Worm (Caenorhabditis elegans) whole organism, L1 larva: Measurements from ENCODE around the gene C35B1.8.

ENCODE experiments used
- C04F5.9 ChIP-seq: sonication (generic microtip); optimal IDR thresholded peaks from 2 replicates; lab custom pipeline; 2016; ENCODE audit warnings: missing genetic modification characterization, missing compliant biosample characterization
- F16B12.6 ChIP-seq: fragments of 150-350 bp; optimal IDR thresholded peaks from 2 replicates; lab custom pipeline; 2014; ENCODE audit warnings: missing biosample characterization, missing genetic modification characterization
- aha-1 ChIP-seq: fragments of 150-350 bp; optimal IDR thresholded peaks from 2 replicates; lab custom pipeline; 2014; ENCODE audit warnings: missing biosample characterization, missing genetic modification characterization
- alr-1 ChIP-seq: fragments of 200-800 bp; sonication (Bioruptor generic); optimal IDR thresholded peaks from 2 replicates; lab custom pipeline; 2018; ENCODE audit warnings: borderline replicate concordance, mild to moderate bottlenecking, missing genetic modification characterization, missing compliant biosample characterization
- ceh-63 ChIP-seq: fragments of 200-800 bp; sonication (Bioruptor generic); optimal IDR thresholded peaks from 2 replicates; lab custom pipeline; 2018; ENCODE audit warnings: mild to moderate bottlenecking, missing genetic modification characterization, missing compliant biosample characterization
- ceh-88 ChIP-seq: fragments of 200-800 bp; sonication (Bioruptor generic); IDR thresholded peaks from 2 replicates; pipeline ENCODE4 v1.3.6; 2022; ENCODE audit warnings: missing genetic modification characterization, missing compliant biosample characterization
- ceh-90 ChIP-seq: sonication (generic microtip); optimal IDR thresholded peaks from 2 replicates; lab custom pipeline; 2016; ENCODE audit warnings: missing genetic modification characterization, missing compliant biosample characterization
- ces-1 ChIP-seq: fragments of 150-350 bp; optimal IDR thresholded peaks from 2 replicates; lab custom pipeline; 2014; ENCODE audit warnings: missing biosample characterization, missing genetic modification reagents, missing genetic modification characterization
- dpl-1 ChIP-seq, 3 experiments: fragments of 150-350 bp in 2 of 3; sonication (generic microtip) in 1 of 3; optimal IDR thresholded peaks; 2 replicates each; lab custom pipeline; 2014 to 2017; ENCODE audit warnings: missing biosample characterization in 3 of 3, missing genetic modification characterization in 3 of 3, missing genetic modification reagents in 3 of 3
- dsc-1 ChIP-seq: sonication (generic microtip); optimal IDR thresholded peaks from 2 replicates; lab custom pipeline; 2016; ENCODE audit warnings: mild to moderate bottlenecking, missing genetic modification characterization, missing compliant biosample characterization
- elt-2 ChIP-seq: sonication (generic microtip); optimal IDR thresholded peaks from 2 replicates; lab custom pipeline; 2016; ENCODE audit warnings: missing genetic modification characterization, mild to moderate bottlenecking, inconsistent platforms, missing compliant biosample characterization, missing genetic modification reagents
- ets-5 ChIP-seq: fragments of 200-800 bp; sonication (Bioruptor generic); IDR thresholded peaks from 2 replicates; pipeline ENCODE4 v1.3.6; 2022; ENCODE audit warnings: missing genetic modification characterization, missing compliant biosample characterization
- fkh-10 ChIP-seq: sonication (generic microtip); optimal IDR thresholded peaks from 2 replicates; lab custom pipeline; 2017; ENCODE audit warnings: missing biosample characterization, missing genetic modification reagents, missing genetic modification characterization
- fkh-4 ChIP-seq: sonication (generic microtip); optimal IDR thresholded peaks from 2 replicates; lab custom pipeline; 2016; ENCODE audit warnings: missing compliant biosample characterization, missing genetic modification characterization, borderline replicate concordance
- fkh-8 ChIP-seq: sonication (generic microtip); optimal IDR thresholded peaks from 2 replicates; lab custom pipeline; 2016; ENCODE audit warnings: mild to moderate bottlenecking, missing genetic modification characterization, missing compliant biosample characterization
- grh-1 ChIP-seq: fragments of 200-800 bp; sonication (Bioruptor generic); IDR thresholded peaks from 2 replicates; pipeline ENCODE4 v1.3.6; 2022; ENCODE audit warnings: missing genetic modification reagents, missing genetic modification characterization, missing compliant biosample characterization
- hlh-17 ChIP-seq: fragments of 200-800 bp; sonication (Bioruptor generic); optimal IDR thresholded peaks from 2 replicates; lab custom pipeline; 2018; ENCODE audit warnings: missing genetic modification characterization, mild to moderate bottlenecking, missing compliant biosample characterization, moderate library complexity, borderline replicate concordance
- hlh-4 ChIP-seq: sonication (generic microtip); optimal IDR thresholded peaks from 2 replicates; lab custom pipeline; 2016; ENCODE audit warnings: mild to moderate bottlenecking, missing genetic modification characterization, missing compliant biosample characterization
- hpl-2 ChIP-seq: fragments of 150-350 bp; optimal IDR thresholded peaks from 2 replicates; lab custom pipeline; 2014; ENCODE audit warnings: missing biosample characterization, missing genetic modification reagents, missing genetic modification characterization
- irx-1 ChIP-seq: sonication (generic microtip); optimal IDR thresholded peaks from 2 replicates; lab custom pipeline; 2016; ENCODE audit warnings: missing genetic modification characterization, missing compliant biosample characterization
- isw-1 ChIP-seq: fragments of 200-800 bp; sonication (Bioruptor generic); IDR thresholded peaks from 2 replicates; pipeline ENCODE4 v1.3.6; 2022; ENCODE audit warnings: missing genetic modification characterization, missing compliant biosample characterization
- jun-1 ChIP-seq: fragments of 150-350 bp; optimal IDR thresholded peaks from 2 replicates; lab custom pipeline; 2014; ENCODE audit warnings: missing biosample characterization, missing genetic modification reagents, missing genetic modification characterization
- lin-13 ChIP-seq: fragments of 150-350 bp; optimal IDR thresholded peaks from 2 replicates; lab custom pipeline; 2014; ENCODE audit warnings: missing biosample characterization, missing genetic modification reagents, missing genetic modification characterization
- lin-35 ChIP-seq, 2 experiments: fragments of 150-350 bp; optimal IDR thresholded peaks; 2 replicates each; lab custom pipeline; 2014; ENCODE audit warnings: missing biosample characterization in 2 of 2, missing genetic modification characterization in 2 of 2, missing genetic modification reagents in 2 of 2
- lin-39 ChIP-seq: fragments of 150-350 bp; optimal IDR thresholded peaks from 2 replicates; lab custom pipeline; 2014; ENCODE audit warnings: missing biosample characterization, missing genetic modification reagents, missing genetic modification characterization
- lsy-2 ChIP-seq, 2 experiments: fragments of 150-350 bp; optimal IDR thresholded peaks; 2 replicates each; lab custom pipeline; 2014; ENCODE audit warnings: missing biosample characterization in 2 of 2, missing genetic modification characterization in 2 of 2
- mab-9 ChIP-seq: fragments of 200-800 bp; sonication (Bioruptor generic); IDR thresholded peaks from 2 replicates; pipeline ENCODE4 v1.3.6; 2022; ENCODE audit warnings: missing genetic modification reagents, missing genetic modification characterization, missing compliant biosample characterization
- mef-2 ChIP-seq: fragments of 150-350 bp; optimal IDR thresholded peaks from 2 replicates; lab custom pipeline; 2014; ENCODE audit warnings: missing biosample characterization, missing genetic modification characterization
- nhr-12 ChIP-seq: sonication (generic microtip); optimal IDR thresholded peaks from 2 replicates; lab custom pipeline; 2017; ENCODE audit warnings: missing biosample characterization, missing genetic modification characterization
- nhr-19 ChIP-seq: fragments of 200-800 bp; sonication (Bioruptor generic); conservative IDR thresholded peaks from 2 replicates; pipeline ENCODE4 v1.3.6; 2022; ENCODE audit warnings: missing genetic modification characterization, missing compliant biosample characterization
- nhr-20 ChIP-seq: sonication (generic microtip); optimal IDR thresholded peaks from 2 replicates; lab custom pipeline; 2016; ENCODE audit warnings: mild to moderate bottlenecking, missing genetic modification characterization, missing compliant biosample characterization
- nhr-237 ChIP-seq: fragments of 150-350 bp; optimal IDR thresholded peaks from 2 replicates; lab custom pipeline; 2014; ENCODE audit warnings: missing biosample characterization, missing genetic modification characterization
- nhr-47 ChIP-seq: sonication (generic microtip); optimal IDR thresholded peaks from 2 replicates; lab custom pipeline; 2016; ENCODE audit warnings: mild to moderate bottlenecking, missing genetic modification characterization, moderate library complexity, missing compliant biosample characterization
- nhr-71 ChIP-seq: sonication (generic microtip); optimal IDR thresholded peaks from 2 replicates; lab custom pipeline; 2016; ENCODE audit warnings: mild to moderate bottlenecking, missing genetic modification characterization, moderate library complexity, missing compliant biosample characterization
- nhr-84 ChIP-seq: sonication (generic microtip); optimal IDR thresholded peaks from 2 replicates; lab custom pipeline; 2017; ENCODE audit warnings: missing biosample characterization, missing genetic modification characterization
- nhr-85 ChIP-seq: sonication (generic microtip); peaks from one replicate; lab custom pipeline; 2016; ENCODE audit warnings: missing genetic modification characterization, inconsistent platforms, missing compliant biosample characterization
- nhr-90 ChIP-seq: sonication (generic microtip); optimal IDR thresholded peaks from 2 replicates; lab custom pipeline; 2016; ENCODE audit warnings: mild to moderate bottlenecking, missing genetic modification characterization, missing compliant biosample characterization; ENCODE audit not compliant: poor library complexity
- pag-3 ChIP-seq: sonication (generic microtip); optimal IDR thresholded peaks from 2 replicates; lab custom pipeline; 2017; ENCODE audit warnings: missing genetic modification characterization, mild to moderate bottlenecking, missing compliant biosample characterization, antibody characterized with exemption, borderline replicate concordance; ENCODE audit not compliant: insufficient read depth
- pqm-1 ChIP-seq: sonication (generic microtip); optimal IDR thresholded peaks from 3 replicates; lab custom pipeline; 2017; ENCODE audit warnings: missing biosample characterization, missing genetic modification characterization
- rnt-1 ChIP-seq: sonication (generic microtip); optimal IDR thresholded peaks from 2 replicates; lab custom pipeline; 2016; ENCODE audit warnings: mild to moderate bottlenecking, missing genetic modification characterization, moderate library complexity, missing compliant biosample characterization
- skn-1 ChIP-seq: fragments of 150-350 bp; optimal IDR thresholded peaks from 2 replicates; lab custom pipeline; 2014; ENCODE audit warnings: missing biosample characterization, missing genetic modification characterization
- snpc-4 ChIP-seq: fragments of 150-350 bp; optimal IDR thresholded peaks from 2 replicates; lab custom pipeline; 2014; ENCODE audit warnings: missing biosample characterization, missing genetic modification characterization
- sptf-1 ChIP-seq: fragments of 150-350 bp; optimal IDR thresholded peaks from 2 replicates; lab custom pipeline; 2014; ENCODE audit warnings: missing biosample characterization, missing genetic modification characterization
- sup-37 ChIP-seq: fragments of 200-800 bp; sonication (Bioruptor generic); optimal IDR thresholded peaks from 2 replicates; lab custom pipeline; 2018; ENCODE audit warnings: mild to moderate bottlenecking, missing genetic modification characterization, missing compliant biosample characterization
- unc-130 ChIP-seq: fragments of 150-350 bp; optimal IDR thresholded peaks from 2 replicates; lab custom pipeline; 2017; ENCODE audit warnings: missing biosample characterization, missing genetic modification characterization, inconsistent platforms
- unc-62 ChIP-seq: fragments of 150-350 bp; optimal IDR thresholded peaks from 2 replicates; lab custom pipeline; 2014; ENCODE audit warnings: missing biosample characterization, missing genetic modification reagents, missing genetic modification characterization
- unc-86 ChIP-seq: sonication (generic microtip); optimal IDR thresholded peaks from 2 replicates; lab custom pipeline; 2016; ENCODE audit warnings: missing genetic modification characterization, missing compliant biosample characterization
- vab-15 ChIP-seq: sonication (generic microtip); optimal IDR thresholded peaks from 2 replicates; lab custom pipeline; 2017; ENCODE audit warnings: missing genotype, mild to moderate bottlenecking, missing genetic modification characterization, missing compliant biosample characterization
- xbp-1 ChIP-seq: sonication (generic microtip); optimal IDR thresholded peaks from 2 replicates; lab custom pipeline; 2016; ENCODE audit warnings: missing genetic modification characterization, missing compliant biosample characterization
- zag-1 ChIP-seq: fragments of 150-350 bp; optimal IDR thresholded peaks from 2 replicates; lab custom pipeline; 2014; ENCODE audit warnings: missing biosample characterization, missing genetic modification characterization
- zip-4 ChIP-seq: fragments of 200-800 bp; sonication (Bioruptor generic); optimal IDR thresholded peaks from 2 replicates; lab custom pipeline; 2018; ENCODE audit warnings: mild to moderate bottlenecking, missing genetic modification characterization, moderate library complexity, missing compliant biosample characterization
- ztf-11 ChIP-seq, 2 experiments: sonication (generic microtip); optimal IDR thresholded peaks; 2 replicates each; lab custom pipeline; 2016 to 2017; ENCODE audit warnings: missing genetic modification characterization in 2 of 2, missing biosample characterization in 1 of 2, missing compliant biosample characterization in 1 of 2
- ztf-4 ChIP-seq: fragments of 150-350 bp; optimal IDR thresholded peaks from 2 replicates; lab custom pipeline; 2014; ENCODE audit warnings: missing biosample characterization, missing genetic modification characterization

The C35B1.8 gene

ce11 chrIV:4093087-4093486, 14.3 kb upstream of the C35B1.8 start:
- peak; percentile 77 for TF ChIP-seq nhr-19 (GFP tag; lab: Robert Waterston, UW)
- peak; percentile 70 for TF ChIP-seq dsc-1 (tag; lab: Kevin White, UChicago)
- TF ChIP-seq unc-130, result no peak
- no peak for TF ChIP-seq ces-1 (GFP tag; lab: Kevin White, UChicago)
- TF ChIP-seq hlh-4 (tag; lab: Kevin White, UChicago), result no peak
- peak; percentile 60; the same call in 1 of the 2 replicates for TF ChIP-seq grh-1 (GFP tag; lab: Robert Waterston, UW)
- TF ChIP-seq elt-2 (tag; lab: Kevin White, UChicago), result peak; percentile 24
- TF ChIP-seq lsy-2 (tag; optimal IDR thresholded peaks at IDR 0.05; lab: Kevin White, UChicago), result peak; percentile 75 to 77
- no peak for TF ChIP-seq unc-62 (GFP tag; lab: Kevin White, UChicago)
- TF ChIP-seq aha-1 (tag; lab: Kevin White, UChicago), result no peak
- peak; percentile 67 for TF ChIP-seq mef-2 (tag; lab: Kevin White, UChicago)
- TF ChIP-seq nhr-47 (tag; lab: Kevin White, UChicago), result peak; percentile 87
- peak in 1 of 2 experiments; percentile 45 for TF ChIP-seq ztf-11 (tag; optimal IDR thresholded peaks at IDR 0.05; lab: Kevin White, UChicago)
- TF ChIP-seq zag-1 (tag; lab: Kevin White, UChicago), result no peak
- TF ChIP-seq dpl-1 (GFP tag; optimal IDR thresholded peaks at IDR 0.05; lab: Kevin White, UChicago), result peak; percentile 21 to 58 (median 55)
- TF ChIP-seq sptf-1 (tag; lab: Kevin White, UChicago), result no peak
- peak; percentile 60 to 62 for TF ChIP-seq lin-35 (GFP tag; optimal IDR thresholded peaks at IDR 0.05; lab: Kevin White, UChicago)
- peak; percentile 71 for TF ChIP-seq isw-1
- no peak for TF ChIP-seq ceh-63 (GFP tag; lab: Kevin White, UChicago)
- no peak for TF ChIP-seq sup-37 (GFP tag; lab: Kevin White, UChicago)
- peak; percentile 32 for TF ChIP-seq lin-13 (GFP tag; lab: Kevin White, UChicago)
- no peak for TF ChIP-seq zip-4 (GFP tag; lab: Kevin White, UChicago)
- TF ChIP-seq nhr-237, result peak; percentile 1
- peak; percentile 70 for TF ChIP-seq ztf-4 (tag; lab: Kevin White, UChicago)
- no peak for TF ChIP-seq hpl-2 (GFP tag; lab: Kevin White, UChicago)
- peak; percentile 17 for TF ChIP-seq C04F5.9 (tag; lab: Kevin White, UChicago)
- no peak for TF ChIP-seq ceh-90
- peak; percentile 81 for TF ChIP-seq xbp-1 (tag; lab: Kevin White, UChicago)
- no peak for TF ChIP-seq pag-3 (tag; lab: Kevin White, UChicago)
- peak; percentile 46 for TF ChIP-seq F16B12.6 (tag; lab: Kevin White, UChicago)
- TF ChIP-seq nhr-84 (tag; lab: Kevin White, UChicago), result no peak
- peak; percentile 76 for TF ChIP-seq jun-1 (tag; lab: Kevin White, UChicago)
- TF ChIP-seq fkh-4, result no peak
- no peak for TF ChIP-seq ets-5 (GFP tag; lab: Robert Waterston, UW)
- peak; percentile 42 for TF ChIP-seq snpc-4 (tag; lab: Kevin White, UChicago)
- no peak for TF ChIP-seq hlh-17 (GFP tag; lab: Kevin White, UChicago)
- peak; percentile 38 for TF ChIP-seq irx-1 (tag; lab: Kevin White, UChicago)
- TF ChIP-seq nhr-85, result peak; percentile 90
- TF ChIP-seq nhr-90 (tag; lab: Kevin White, UChicago), result peak; percentile 68
- TF ChIP-seq nhr-12 (tag; lab: Kevin White, UChicago), result no peak
- TF ChIP-seq skn-1 (tag; lab: Kevin White, UChicago), result peak; percentile 76
- TF ChIP-seq fkh-8 (tag; lab: Kevin White, UChicago), result peak; percentile 74
- TF ChIP-seq alr-1 (tag; lab: Kevin White, UChicago), result no peak
- peak; percentile 80 for TF ChIP-seq unc-86
- no peak for TF ChIP-seq pqm-1 (tag; lab: Kevin White, UChicago)
- peak; percentile 80 for TF ChIP-seq rnt-1 (tag; lab: Kevin White, UChicago)
- TF ChIP-seq ceh-88, result peak; percentile 64
- peak; percentile 56; the same call in 1 of the 2 replicates for TF ChIP-seq mab-9 (GFP tag; lab: Robert Waterston, UW)
- peak; percentile 53 for TF ChIP-seq lin-39 (tag; lab: Kevin White, UChicago)
- TF ChIP-seq nhr-71 (tag; lab: Kevin White, UChicago), result peak; percentile 92
- no peak for TF ChIP-seq fkh-10 (GFP tag; lab: Kevin White, UChicago)
- TF ChIP-seq vab-15, result no peak
- peak; percentile 84 for TF ChIP-seq nhr-20
